Worm (Caenorhabditis elegans) whole organism, young adult: ENCODE results near the gene dpy-19.

Experiments used
- B0035.1 ChIP-seq: sonication (generic microtip); optimal IDR thresholded peaks from 2 replicates; lab custom pipeline; 2016; ENCODE audit warnings: missing genetic modification characterization, mild to moderate bottlenecking, missing compliant biosample characterization, missing genotype, missing genetic modification reagents
- C17E4.6 ChIP-seq: fragments of 200-800 bp; sonication (Bioruptor generic); IDR thresholded peaks from 2 replicates; pipeline ENCODE4 v1.3.6; 2022; ENCODE audit warnings: missing genetic modification reagents, missing genetic modification characterization, missing compliant biosample characterization
- F37B4.10 ChIP-seq: fragments of 200-800 bp; sonication (Bioruptor generic); IDR thresholded peaks from 2 replicates; pipeline ENCODE4 v1.3.6; 2022; ENCODE audit warnings: missing genetic modification characterization, missing compliant biosample characterization
- K12H6.12 ChIP-seq: fragments of 200-800 bp; sonication (Bioruptor generic); optimal IDR thresholded peaks from 2 replicates; lab custom pipeline; 2018; ENCODE audit warnings: mild to moderate bottlenecking, missing genetic modification characterization, missing compliant biosample characterization
- T26A5.8 ChIP-seq: sonication (generic microtip); optimal IDR thresholded peaks from 2 replicates; lab custom pipeline; 2016; ENCODE audit warnings: missing genetic modification characterization, missing compliant biosample characterization
- Y56A3A.18 ChIP-seq: fragments of 200-800 bp; sonication (Bioruptor generic); IDR thresholded peaks from 2 replicates; pipeline ENCODE4 v1.3.6; 2022; ENCODE audit warnings: missing genetic modification reagents, missing genetic modification characterization, missing compliant biosample characterization
- ceh-40 ChIP-seq: fragments of 200-800 bp; sonication (Bioruptor generic); IDR thresholded peaks from 2 replicates; pipeline ENCODE4 v1.3.6; 2022; ENCODE audit warnings: missing genetic modification characterization, missing compliant biosample characterization
- nfya-2 ChIP-seq: fragments of 200-800 bp; sonication (Bioruptor generic); IDR thresholded peaks from 2 replicates; pipeline ENCODE4 v1.3.6; 2022; ENCODE audit warnings: missing genetic modification reagents, missing genetic modification characterization, missing compliant biosample characterization
- nfyb-1 ChIP-seq: fragments of 200-800 bp; sonication (Bioruptor generic); IDR thresholded peaks from 2 replicates; pipeline ENCODE4 v1.3.6; 2022; ENCODE audit warnings: missing genetic modification reagents, missing genetic modification characterization, missing compliant biosample characterization
- rec-8 ChIP-seq, 2 experiments: sonication (generic microtip); optimal IDR thresholded peaks; 2 replicates each; lab custom pipeline; 2016; ENCODE audit warnings: mild to moderate bottlenecking in 2 of 2, missing genetic modification characterization in 2 of 2, missing genetic modification reagents in 2 of 2, missing genotype in 2 of 2, missing biosample characterization in 1 of 2, missing compliant biosample characterization in 1 of 2, moderate library complexity in 1 of 2
- snpc-4 ChIP-seq, 5 experiments: fragments of 150-350 bp in 1 of 5; sonication (generic microtip) in 4 of 5; optimal IDR thresholded peaks; 2 replicates each; lab custom pipeline; 2014 to 2018; ENCODE audit warnings: missing genetic modification characterization in 5 of 5, missing biosample characterization in 3 of 5, antibody characterized with exemption in 2 of 5, mild to moderate bottlenecking in 2 of 5, missing compliant biosample characterization in 2 of 5, missing genotype in 2 of 5, moderate library complexity in 2 of 5, missing genetic modification reagents in 1 of 5
- zim-3 ChIP-seq: sonication (generic microtip); optimal IDR thresholded peaks from 2 replicates; lab custom pipeline; 2017; ENCODE audit warnings: mild to moderate bottlenecking, missing genetic modification characterization, moderate library complexity, missing compliant biosample characterization

DNA sequence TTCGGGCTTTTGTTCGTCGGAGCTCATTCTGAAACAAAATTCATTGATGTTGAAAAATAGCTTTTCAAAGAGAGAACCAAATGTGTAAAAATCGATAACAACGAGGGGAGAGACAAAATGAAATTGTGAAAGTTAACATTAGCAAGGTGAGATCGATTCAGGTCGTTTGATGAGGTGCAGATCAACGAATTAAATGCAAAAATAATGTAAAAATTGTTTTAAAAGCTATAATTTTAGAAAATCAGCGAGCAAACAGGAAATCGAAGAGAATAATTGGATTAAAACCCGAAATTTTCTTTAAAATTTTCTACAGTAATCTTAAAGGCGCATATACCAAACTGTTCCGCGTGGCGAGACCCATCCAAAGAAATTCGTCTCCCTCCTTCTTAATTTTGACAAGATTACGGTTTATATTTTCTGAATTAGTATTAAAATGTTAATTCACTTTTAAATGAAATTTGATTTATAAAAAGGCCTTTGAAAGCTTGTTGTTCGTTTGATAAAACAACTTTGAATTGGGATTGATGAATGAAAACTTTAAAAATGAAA is 48.8 kb downstream of the dpy-19 start, which contains the start of gene C13G5.2:
- TF ChIP-seq zim-3 (tag; lab: Kevin White, UChicago) = no peak
- no peak for TF ChIP-seq rec-8 (tag; optimal IDR thresholded peaks at IDR 0.05; lab: Kevin White, UChicago)
- no peak for TF ChIP-seq snpc-4 (GFP tag; optimal IDR thresholded peaks at IDR 0.05; lab: Kevin White, UChicago)
- no peak for TF ChIP-seq snpc-4 (tag; optimal IDR thresholded peaks at IDR 0.05; lab: Kevin White, UChicago)
- no peak for TF ChIP-seq T26A5.8 (tag; lab: Kevin White, UChicago)
- no peak for TF ChIP-seq K12H6.12 (tag; lab: Kevin White, UChicago)
- no peak for TF ChIP-seq Y56A3A.18 (GFP tag; lab: Robert Waterston, UW)
- TF ChIP-seq ceh-40 (GFP tag; lab: Robert Waterston, UW) = no peak
- TF ChIP-seq C17E4.6 (GFP tag; lab: Robert Waterston, UW) = no peak
- no peak for TF ChIP-seq nfyb-1 (GFP tag; lab: Robert Waterston, UW)
- no peak for TF ChIP-seq F37B4.10 (GFP tag; lab: Robert Waterston, UW)
- no peak for TF ChIP-seq B0035.1 (tag; lab: Kevin White, UChicago)
- TF ChIP-seq nfya-2 = no peak
